Fruit fly (Drosophila melanogaster): ENCODE results near the gene CG33233.

CG33233 gene

DNA sequence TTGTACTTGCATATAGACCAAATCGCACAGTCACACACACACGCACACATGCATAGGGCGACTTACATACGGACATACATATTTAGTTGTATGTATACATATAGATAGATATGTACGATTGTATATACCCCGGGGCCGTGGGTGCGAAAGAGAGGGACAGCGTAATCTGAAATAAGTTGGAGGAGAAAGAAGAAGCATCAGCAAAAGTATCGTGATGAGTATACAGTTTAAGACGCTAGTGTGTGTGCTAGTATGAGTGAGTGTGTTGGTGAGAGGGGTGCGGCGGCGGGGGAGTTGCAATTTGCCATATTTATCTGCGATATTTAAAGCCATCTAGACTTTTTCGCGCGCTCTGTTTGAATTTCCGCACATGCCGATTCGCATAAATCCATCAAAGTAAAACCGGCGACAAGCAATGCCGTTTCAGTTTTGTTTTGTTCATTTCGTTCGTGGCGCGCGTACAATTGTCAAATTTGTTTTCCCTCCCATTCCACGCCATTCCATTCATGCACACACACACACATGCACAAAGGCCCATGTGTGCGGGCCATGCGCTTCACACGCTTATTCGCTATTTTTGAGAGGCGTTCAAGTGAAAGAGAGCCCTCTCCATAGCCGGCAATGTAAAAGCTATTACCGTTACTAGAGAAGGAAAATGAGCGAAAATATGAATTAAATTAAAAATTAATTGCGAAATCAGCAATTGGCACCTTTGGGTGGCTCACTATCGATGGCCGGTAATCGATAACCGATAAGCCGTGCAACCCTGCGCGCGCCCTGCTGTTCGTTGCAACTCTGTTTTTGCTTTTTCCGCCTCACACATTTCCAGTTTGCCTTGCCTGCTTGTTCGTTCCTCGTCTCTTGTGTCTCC is 24.3 kb upstream of the CG33233 start:
- TF ChIP-seq kay (GFP tag; ENCODE audit: borderline replicate concordance) (peak; percentile 49), CG1620 (GFP tag; optimal IDR thresholded peaks at IDR 0.05) (peak; percentile 77), tj (GFP tag; optimal IDR thresholded peaks at IDR 0.05) (peak; percentile 96), CG11617 (GFP tag; optimal IDR thresholded peaks at IDR 0.05) (peak; percentile 93), bab1 (GFP tag; optimal IDR thresholded peaks at IDR 0.05) (peak; percentile 86), cnc (optimal IDR thresholded peaks at IDR 0.05) (peak in 1 of 2 experiments; percentile 13), CG12768 (GFP tag; optimal IDR thresholded peaks at IDR 0.05) (peak; percentile 78), CG14711 (tag; optimal IDR thresholded peaks at IDR 0.05) (peak; percentile 91), CG33017 (tag; optimal IDR thresholded peaks at IDR 0.05) (peak; percentile 56), CG5204 (GFP tag; optimal IDR thresholded peaks at IDR 0.05) (peak; percentile 74), Crg-1 (GFP tag; optimal IDR thresholded peaks at IDR 0.05) (peak; percentile 88), CG7045 (GFP tag; optimal IDR thresholded peaks at IDR 0.05) (peak; percentile 78), Clk (GFP tag; optimal IDR thresholded peaks at IDR 0.05) (peak; percentile 52), Hr96 (GFP tag; optimal IDR thresholded peaks at IDR 0.05) (peak; percentile 82), toe (GFP tag; optimal IDR thresholded peaks at IDR 0.05) (peak; percentile 67), pad (GFP tag; optimal IDR thresholded peaks at IDR 0.05) (peak; percentile 80), Mnt (GFP tag; optimal IDR thresholded peaks at IDR 0.05) (peak; percentile 93), ovo (GFP tag; optimal IDR thresholded peaks at IDR 0.05) (peak; percentile 73), cic (GFP tag; optimal IDR thresholded peaks at IDR 0.05) (peak; percentile 97), CG7101 (tag; optimal IDR thresholded peaks at IDR 0.05) (peak; percentile 86)

DNA sequence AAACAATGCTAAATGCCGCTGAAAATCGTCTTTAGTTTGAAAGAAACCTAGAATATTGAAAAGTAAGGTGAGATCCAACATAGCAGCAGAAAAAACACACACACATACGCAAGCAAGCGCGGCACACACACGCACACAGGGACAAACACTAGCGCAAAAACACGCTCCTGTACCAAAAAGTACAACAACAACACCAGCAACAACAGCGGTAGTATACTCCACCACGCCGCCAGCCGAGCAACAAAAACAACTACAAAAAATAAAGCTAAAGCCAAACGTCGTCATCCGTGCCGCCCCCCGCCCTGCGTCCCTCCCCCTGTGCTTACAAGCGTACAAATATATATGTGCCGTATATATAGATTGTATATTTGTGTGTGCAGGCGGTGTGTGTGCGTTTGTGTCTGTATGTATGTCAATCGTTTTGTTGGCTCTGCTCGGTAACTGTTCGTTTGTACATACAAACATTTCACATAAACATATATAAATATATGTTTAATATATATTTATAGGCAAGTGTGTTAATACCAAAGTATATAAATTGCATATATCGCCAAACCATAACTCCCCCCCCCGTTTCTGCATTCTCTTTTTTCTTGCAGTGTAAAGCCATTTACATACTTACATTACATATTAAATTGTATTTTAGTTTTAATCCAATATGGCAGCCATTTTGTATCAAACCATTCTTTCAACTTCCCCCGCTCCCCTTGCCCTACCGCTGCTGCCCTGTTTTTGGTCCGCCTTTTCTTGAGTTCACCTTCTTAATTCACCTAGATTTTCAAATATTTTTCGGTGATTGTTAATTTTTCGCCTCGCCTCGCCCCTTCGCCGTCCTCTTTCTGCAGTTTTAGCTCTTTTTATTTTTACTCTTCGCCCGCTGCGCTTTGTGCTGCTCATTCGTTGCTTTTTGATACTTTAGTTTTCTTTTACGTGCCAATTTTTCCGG is 23.1 kb upstream of the CG33233 start:
- peak; percentile 63 for TF ChIP-seq tj (GFP tag; optimal IDR thresholded peaks at IDR 0.05)
- peak; percentile 6 for TF ChIP-seq CG12768 (GFP tag; optimal IDR thresholded peaks at IDR 0.05)
- TF ChIP-seq CG14711 (tag; optimal IDR thresholded peaks at IDR 0.05): peak; percentile 46
- TF ChIP-seq bab1 (GFP tag; optimal IDR thresholded peaks at IDR 0.05): peak; percentile 40
- TF ChIP-seq ovo (GFP tag; optimal IDR thresholded peaks at IDR 0.05): no peak

DNA sequence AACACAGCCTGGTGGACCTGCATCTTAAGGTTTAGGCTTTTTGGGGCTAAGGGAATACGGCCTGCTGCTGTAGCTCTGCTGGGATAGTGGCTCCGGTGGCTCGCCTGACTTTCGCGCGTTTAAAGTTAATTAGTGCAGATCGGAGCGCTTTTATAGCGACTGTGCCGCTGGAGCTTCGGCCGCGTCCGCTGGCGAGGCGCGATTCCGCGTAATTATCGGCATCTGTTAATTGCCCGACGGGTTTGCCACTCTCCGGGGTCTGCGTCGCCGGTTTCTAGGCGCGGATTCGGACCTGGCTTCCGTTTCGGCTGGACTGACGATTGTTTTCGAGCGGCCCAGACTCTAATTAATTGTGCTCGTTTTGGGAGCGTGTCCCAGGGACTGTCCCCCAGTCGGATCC is 16.1 kb upstream of the CG33233 start, which contains the start of gene CG14949:
TSS of gene CG14949 (minus strand) at position 101 of the 400 bp plus-strand sequence.
- no peak for TF ChIP-seq cic (GFP tag; optimal IDR thresholded peaks at IDR 0.05)
- no peak for TF ChIP-seq Mnt (GFP tag; optimal IDR thresholded peaks at IDR 0.05)
- no peak for TF ChIP-seq CG12768 (GFP tag; optimal IDR thresholded peaks at IDR 0.05)

DNA sequence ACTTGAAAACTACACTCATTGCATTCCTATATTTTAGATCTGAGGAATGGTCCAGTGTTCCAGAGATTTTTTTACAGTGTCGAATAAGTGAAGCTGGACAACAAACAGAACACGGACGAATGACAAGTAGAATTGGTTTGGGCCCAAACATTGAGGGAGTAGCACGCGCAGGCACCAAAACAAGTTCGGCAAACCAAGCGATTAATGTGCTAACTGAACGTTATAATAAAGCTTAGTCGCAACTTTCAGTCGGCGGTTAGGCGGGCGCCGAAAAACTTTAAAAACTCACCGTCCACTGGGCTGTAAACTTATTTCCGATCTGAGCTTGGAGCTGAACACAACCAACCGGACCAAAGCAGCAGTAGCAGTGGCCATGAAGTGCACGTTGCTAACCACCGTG is 14.4 kb upstream of the CG33233 start, which contains the start of gene CG1143:
TSS of gene CG1143 (plus strand) at position 301 of the 400 bp plus-strand sequence.
- TF ChIP-seq kay (GFP tag; ENCODE audit: borderline replicate concordance) (no peak), toe (GFP tag; optimal IDR thresholded peaks at IDR 0.05) (no peak), bab1 (GFP tag; optimal IDR thresholded peaks at IDR 0.05) (no peak), CG14711 (tag; optimal IDR thresholded peaks at IDR 0.05) (no peak), cnc (optimal IDR thresholded peaks at IDR 0.05) (no peak), Clk (GFP tag; optimal IDR thresholded peaks at IDR 0.05) (no peak), CG7101 (tag; optimal IDR thresholded peaks at IDR 0.05) (no peak)

DNA sequence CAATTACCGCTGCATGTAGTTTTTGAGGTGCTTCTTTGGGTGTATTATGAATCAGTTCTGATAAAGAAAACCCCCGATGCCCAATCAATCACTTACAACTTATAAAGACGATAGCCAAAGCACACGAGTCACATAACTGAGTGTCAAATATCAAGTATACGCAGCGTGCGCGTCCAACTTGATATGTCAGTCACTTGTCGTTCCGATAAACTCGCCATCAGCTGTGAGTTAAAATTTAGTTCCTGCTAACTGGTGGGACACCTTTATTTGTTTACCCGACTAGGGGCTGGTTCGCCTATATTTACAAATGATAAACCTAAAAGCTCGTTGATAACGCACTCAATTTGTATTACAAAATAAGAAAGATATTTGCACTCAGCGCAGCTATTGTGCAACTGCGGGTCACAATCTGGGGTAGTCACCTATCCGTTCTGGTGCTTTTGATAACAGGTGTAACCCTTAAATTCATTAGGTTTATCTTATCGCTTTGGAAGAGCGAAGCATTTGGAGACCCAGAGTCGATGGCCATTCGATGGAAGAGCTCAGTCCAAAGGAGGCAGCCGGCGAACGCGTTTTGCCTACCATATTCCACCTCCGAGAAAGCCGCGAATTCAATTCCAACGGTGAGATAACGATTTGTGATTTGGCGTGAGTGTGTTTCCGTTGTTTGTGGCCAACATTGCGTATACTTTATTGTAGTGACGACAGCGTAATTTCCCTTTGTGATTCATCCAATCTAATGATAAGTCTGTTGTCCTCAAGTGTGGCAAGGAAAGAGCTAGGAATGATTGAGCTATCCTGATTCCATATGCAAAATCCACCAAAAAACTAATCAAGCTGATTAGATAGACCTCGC is 11.7 kb upstream of the CG33233 start, which contains the start of gene CG1246:
TSS of gene CG1246 (plus strand) at position 526 of the 856 bp plus-strand sequence.
- peak; percentile 47 for TF ChIP-seq CG12768 (GFP tag; optimal IDR thresholded peaks at IDR 0.05)
- no peak for TF ChIP-seq tj (GFP tag; optimal IDR thresholded peaks at IDR 0.05)
- TF ChIP-seq cnc (optimal IDR thresholded peaks at IDR 0.05): no peak
- no peak for TF ChIP-seq Crg-1 (GFP tag; optimal IDR thresholded peaks at IDR 0.05)
- TF ChIP-seq bab1 (GFP tag; optimal IDR thresholded peaks at IDR 0.05): no peak
- no peak for TF ChIP-seq CG5204 (GFP tag; optimal IDR thresholded peaks at IDR 0.05)
- TF ChIP-seq CG33017 (tag; optimal IDR thresholded peaks at IDR 0.05): peak; percentile 39
- peak; percentile 71 for TF ChIP-seq cic (GFP tag; optimal IDR thresholded peaks at IDR 0.05)
- TF ChIP-seq CG7045 (GFP tag; optimal IDR thresholded peaks at IDR 0.05): peak; percentile 49
- peak; percentile 60 for TF ChIP-seq Mnt (GFP tag; optimal IDR thresholded peaks at IDR 0.05)
- peak; percentile 62 for TF ChIP-seq CG14711 (tag; optimal IDR thresholded peaks at IDR 0.05)
- TF ChIP-seq Hr96 (GFP tag; optimal IDR thresholded peaks at IDR 0.05): peak; percentile 14
- TF ChIP-seq ovo (GFP tag; optimal IDR thresholded peaks at IDR 0.05): no peak
- TF ChIP-seq CG1620 (GFP tag; optimal IDR thresholded peaks at IDR 0.05): no peak
- peak; percentile 32 for TF ChIP-seq CG7101 (tag; optimal IDR thresholded peaks at IDR 0.05)
- TF ChIP-seq toe (GFP tag; optimal IDR thresholded peaks at IDR 0.05): no peak
- peak; percentile 24 for TF ChIP-seq CG11617 (GFP tag; optimal IDR thresholded peaks at IDR 0.05)
- TF ChIP-seq Clk (GFP tag; optimal IDR thresholded peaks at IDR 0.05): no peak
- TF ChIP-seq kay (GFP tag; ENCODE audit: borderline replicate concordance): peak; percentile 85
- peak; percentile 32 for TF ChIP-seq pad (GFP tag; optimal IDR thresholded peaks at IDR 0.05)

Data from whole organism, adult.